Worm (Caenorhabditis elegans) whole organism, L3 larva: ENCODE measurements around the gene srg-5.
A peak's percentile ranks its signal among the peaks of the same experiment; 100 is the strongest.

Source experiments
- R02D3.7 ChIP-seq: fragments of 150-350 bp; optimal IDR thresholded peaks from 2 replicates; lab custom pipeline; 2014; ENCODE audit warnings: missing biosample characterization, missing genetic modification characterization
- ZK546.5 ChIP-seq: sonication (generic microtip); optimal IDR thresholded peaks from 2 replicates; lab custom pipeline; 2017; ENCODE audit warnings: missing biosample characterization, missing genetic modification characterization
- aly-2 ChIP-seq: fragments of 150-350 bp; optimal IDR thresholded peaks from 2 replicates; lab custom pipeline; 2014; ENCODE audit warnings: missing biosample characterization, missing genetic modification characterization
- ama-1 ChIP-seq: fragments of 150-350 bp; optimal IDR thresholded peaks from 2 replicates; lab custom pipeline; 2018
- ceh-16 ChIP-seq: sonication (generic microtip); optimal IDR thresholded peaks from 2 replicates; lab custom pipeline; 2017; ENCODE audit warnings: missing biosample characterization, missing genetic modification characterization
- ceh-28 ChIP-seq: fragments of 150-350 bp; optimal IDR thresholded peaks from 2 replicates; lab custom pipeline; 2014; ENCODE audit warnings: missing biosample characterization, missing genetic modification reagents, missing genetic modification characterization
- ceh-82 ChIP-seq: fragments of 150-350 bp; optimal IDR thresholded peaks from 2 replicates; lab custom pipeline; 2014; ENCODE audit warnings: missing biosample characterization, missing genetic modification characterization
- ceh-9 ChIP-seq: sonication (generic microtip); optimal IDR thresholded peaks from 2 replicates; lab custom pipeline; 2018; ENCODE audit warnings: missing biosample characterization, missing genetic modification characterization
- daf-12 ChIP-seq: fragments of 150-350 bp; optimal IDR thresholded peaks from 2 replicates; lab custom pipeline; 2014; ENCODE audit warnings: missing biosample characterization, missing genetic modification reagents, missing genetic modification characterization
- egl-27 ChIP-seq: sonication (generic microtip); optimal IDR thresholded peaks from 4 replicates; lab custom pipeline; 2017; ENCODE audit warnings: missing biosample characterization, missing genetic modification reagents, missing genetic modification characterization
- egl-5 ChIP-seq: fragments of 150-350 bp; optimal IDR thresholded peaks from 2 replicates; lab custom pipeline; 2017; ENCODE audit warnings: missing biosample characterization, missing genetic modification reagents, missing genetic modification characterization, inconsistent platforms
- elt-1 ChIP-seq: fragments of 150-350 bp; optimal IDR thresholded peaks from 2 replicates; lab custom pipeline; 2014; ENCODE audit warnings: missing biosample characterization, missing genetic modification characterization
- elt-2 ChIP-seq: sonication (generic microtip); optimal IDR thresholded peaks from 2 replicates; lab custom pipeline; 2016; ENCODE audit warnings: missing genetic modification reagents, mild to moderate bottlenecking, missing genetic modification characterization, missing compliant biosample characterization
- elt-3 ChIP-seq, 3 experiments: fragments of 150-350 bp in 1 of 3; sonication (generic microtip) in 2 of 3; optimal IDR thresholded peaks; 2 replicates in 2 of 3; 4 replicates in 1 of 3; lab custom pipeline; 2014 to 2017; ENCODE audit warnings: missing biosample characterization in 3 of 3, missing genetic modification characterization in 3 of 3
- eor-1 ChIP-seq, 2 experiments: fragments of 150-350 bp; optimal IDR thresholded peaks; 2 replicates each; lab custom pipeline; 2014 to 2018; ENCODE audit warnings: missing biosample characterization in 2 of 2, missing genetic modification characterization in 2 of 2
- fkh-10 ChIP-seq: sonication (generic microtip); optimal IDR thresholded peaks from 2 replicates; lab custom pipeline; 2017; ENCODE audit warnings: missing biosample characterization, missing genetic modification reagents, missing genetic modification characterization
- fkh-2 ChIP-seq: fragments of 150-350 bp; optimal IDR thresholded peaks from 2 replicates; lab custom pipeline; 2014; ENCODE audit warnings: missing biosample characterization, missing genetic modification reagents, missing genetic modification characterization
- fos-1 ChIP-seq: fragments of 150-350 bp; optimal IDR thresholded peaks from 2 replicates; lab custom pipeline; 2014; ENCODE audit warnings: missing biosample characterization, missing genetic modification characterization
- hmg-11 ChIP-seq: sonication (generic microtip); optimal IDR thresholded peaks from 2 replicates; lab custom pipeline; 2016; ENCODE audit warnings: missing genetic modification characterization, missing compliant biosample characterization
- jun-1 ChIP-seq: fragments of 150-350 bp; optimal IDR thresholded peaks from 2 replicates; lab custom pipeline; 2014; ENCODE audit warnings: missing biosample characterization, missing genetic modification reagents, missing genetic modification characterization
- lin-15B ChIP-seq: fragments of 150-350 bp; optimal IDR thresholded peaks from 2 replicates; lab custom pipeline; 2014; ENCODE audit warnings: missing biosample characterization, missing genetic modification characterization
- lin-39 ChIP-seq: fragments of 150-350 bp; optimal IDR thresholded peaks from 2 replicates; lab custom pipeline; 2018; ENCODE audit warnings: missing biosample characterization, missing genetic modification reagents, missing genetic modification characterization
- lsy-12 ChIP-seq: sonication (generic microtip); optimal IDR thresholded peaks from 2 replicates; lab custom pipeline; 2016; ENCODE audit warnings: mild to moderate bottlenecking, missing genetic modification characterization, missing compliant biosample characterization
- mdl-1 ChIP-seq: fragments of 150-350 bp; optimal IDR thresholded peaks from 2 replicates; lab custom pipeline; 2014; ENCODE audit warnings: missing biosample characterization, missing genetic modification characterization
- mml-1 ChIP-seq: fragments of 150-350 bp; sonication (generic microtip); optimal IDR thresholded peaks from 3 replicates; lab custom pipeline; 2014; ENCODE audit warnings: missing biosample characterization, missing genetic modification characterization
- nfya-1 ChIP-seq: sonication (generic microtip); optimal IDR thresholded peaks from 2 replicates; lab custom pipeline; 2017; ENCODE audit warnings: missing genetic modification characterization, mild to moderate bottlenecking, missing compliant biosample characterization, antibody characterized with exemption, moderate library complexity; ENCODE audit not compliant: insufficient read depth
- nhr-11 ChIP-seq: fragments of 150-350 bp; optimal IDR thresholded peaks from 2 replicates; lab custom pipeline; 2014; ENCODE audit warnings: missing biosample characterization, missing genetic modification characterization
- nhr-12 ChIP-seq: fragments of 150-350 bp; optimal IDR thresholded peaks from 2 replicates; lab custom pipeline; 2014; ENCODE audit warnings: missing biosample characterization, missing genetic modification characterization
- nhr-23 ChIP-seq: fragments of 150-350 bp; optimal IDR thresholded peaks from 2 replicates; lab custom pipeline; 2014; ENCODE audit warnings: missing biosample characterization, missing genetic modification reagents, missing genetic modification characterization
- nhr-237 ChIP-seq: fragments of 150-350 bp; optimal IDR thresholded peaks from 2 replicates; lab custom pipeline; 2014; ENCODE audit warnings: missing biosample characterization, missing genetic modification characterization
- nhr-25 ChIP-seq: sonication (generic microtip); optimal IDR thresholded peaks from 2 replicates; lab custom pipeline; 2017; ENCODE audit warnings: missing biosample characterization, missing genetic modification characterization
- nhr-28 ChIP-seq: fragments of 150-350 bp; optimal IDR thresholded peaks from 2 replicates; lab custom pipeline; 2014; ENCODE audit warnings: missing biosample characterization, missing genetic modification characterization
- nhr-43 ChIP-seq: sonication (generic microtip); optimal IDR thresholded peaks from 2 replicates; lab custom pipeline; 2016; ENCODE audit warnings: mild to moderate bottlenecking, missing genetic modification characterization, missing compliant biosample characterization; ENCODE audit not compliant: poor library complexity, severe bottlenecking
- nhr-67 ChIP-seq: fragments of 150-350 bp; optimal IDR thresholded peaks from 2 replicates; lab custom pipeline; 2014; ENCODE audit warnings: missing biosample characterization, missing genetic modification characterization
- nhr-76 ChIP-seq: fragments of 150-350 bp; sonication (generic microtip); optimal IDR thresholded peaks from 5 replicates; lab custom pipeline; 2014; ENCODE audit warnings: missing biosample characterization, missing genetic modification characterization
- nhr-77 ChIP-seq: fragments of 150-350 bp; optimal IDR thresholded peaks from 2 replicates; lab custom pipeline; 2014; ENCODE audit warnings: missing biosample characterization, missing genetic modification characterization
- pha-4 ChIP-seq: fragments of 150-350 bp; optimal IDR thresholded peaks from 2 replicates; lab custom pipeline; 2014; ENCODE audit warnings: missing biosample characterization, missing genetic modification reagents, missing genetic modification characterization
- pqm-1 ChIP-seq: fragments of 150-350 bp; optimal IDR thresholded peaks from 2 replicates; lab custom pipeline; 2017; ENCODE audit warnings: missing biosample characterization, missing genetic modification characterization, inconsistent platforms
- sea-2 ChIP-seq: fragments of 150-350 bp; sonication (generic microtip); optimal IDR thresholded peaks from 4 replicates; lab custom pipeline; 2014; ENCODE audit warnings: missing biosample characterization, missing genetic modification reagents, missing genetic modification characterization
- skn-1 ChIP-seq: fragments of 150-350 bp; optimal IDR thresholded peaks from 2 replicates; lab custom pipeline; 2014; ENCODE audit warnings: missing biosample characterization, missing genetic modification characterization
- snpc-4 ChIP-seq: fragments of 150-350 bp; optimal IDR thresholded peaks from 2 replicates; lab custom pipeline; 2014; ENCODE audit warnings: missing biosample characterization, missing genetic modification characterization
- tbx-2 ChIP-seq: sonication (generic microtip); optimal IDR thresholded peaks from 2 replicates; lab custom pipeline; 2016; ENCODE audit warnings: mild to moderate bottlenecking, missing genetic modification characterization, missing compliant biosample characterization
- unc-39 ChIP-seq: sonication (generic microtip); optimal IDR thresholded peaks from 4 replicates; lab custom pipeline; 2017; ENCODE audit warnings: missing biosample characterization, missing genetic modification characterization
- unc-62 ChIP-seq: fragments of 150-350 bp; sonication (generic microtip); optimal IDR thresholded peaks from 4 replicates; lab custom pipeline; 2014; ENCODE audit warnings: missing biosample characterization, missing genetic modification reagents, missing genetic modification characterization
- zag-1 ChIP-seq: fragments of 150-350 bp; optimal IDR thresholded peaks from 2 replicates; lab custom pipeline; 2014; ENCODE audit warnings: missing biosample characterization, missing genetic modification characterization
- ztf-11 ChIP-seq: fragments of 150-350 bp; optimal IDR thresholded peaks from 2 replicates; lab custom pipeline; 2014; ENCODE audit warnings: missing biosample characterization, missing genetic modification characterization
- ztf-4 ChIP-seq: fragments of 150-350 bp; optimal IDR thresholded peaks from 2 replicates; lab custom pipeline; 2014; ENCODE audit warnings: missing biosample characterization, missing genetic modification characterization

Gene srg-5

DNA sequence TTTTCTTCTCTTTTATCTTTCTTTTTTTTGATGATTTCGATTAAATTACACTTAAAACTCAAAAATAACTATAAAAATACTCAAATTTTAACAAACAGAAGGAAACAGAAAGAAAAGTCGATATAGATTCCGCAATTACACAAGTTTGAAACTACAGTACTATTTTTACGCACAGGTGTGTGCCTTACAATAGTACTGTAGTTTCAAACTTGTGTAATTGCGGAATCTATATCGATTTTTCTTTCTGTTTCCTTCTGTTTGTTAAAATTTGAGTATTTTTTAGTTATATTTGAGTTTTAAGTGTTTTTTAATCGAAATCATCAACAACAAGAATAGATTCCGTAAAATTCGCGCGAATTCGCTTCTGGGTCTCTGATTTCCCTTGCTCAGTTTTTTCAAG lies 18.7 kb upstream of the srg-5 start:
- TF ChIP-seq ceh-82 = no peak
- no peak for TF ChIP-seq fkh-2 (tag; lab: Kevin White, UChicago)
- no peak for TF ChIP-seq R02D3.7 (tag; lab: Kevin White, UChicago)
- TF ChIP-seq, all 47 proteins: peak for 0

DNA sequence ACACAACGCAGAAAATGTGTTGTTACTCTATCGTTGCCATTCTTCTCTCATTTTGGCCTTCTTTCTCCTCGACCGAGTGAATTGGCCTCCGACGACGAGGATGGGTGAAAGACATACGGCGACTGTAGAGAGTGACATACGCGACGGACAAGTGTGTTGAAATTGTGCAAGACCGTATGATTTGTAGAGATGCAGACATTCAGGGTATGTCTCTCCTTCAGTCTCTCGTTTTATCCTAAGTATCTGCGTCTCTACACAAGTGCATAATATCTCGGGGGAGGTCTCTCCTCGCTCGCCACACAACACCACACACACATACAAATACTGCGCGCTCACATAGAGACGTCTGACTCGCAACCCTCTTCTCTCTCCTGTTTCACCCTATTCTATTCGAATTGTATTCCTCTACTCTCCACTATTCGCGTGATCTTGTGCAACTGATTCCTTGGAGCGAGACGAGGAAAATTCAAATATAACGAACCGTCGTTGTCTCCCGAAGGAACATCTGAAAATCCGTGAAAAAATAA lies 15.8 kb upstream of the srg-5 start, which contains the start of gene hmg-1.2:
Gene hmg-1.2, plus strand, starts transcription at position 311 of the 527 bp plus-strand sequence.
- peak; percentile 34 for TF ChIP-seq tbx-2 (tag; lab: Kevin White, UChicago)
- TF ChIP-seq elt-2 = peak; percentile 66
- no peak for TF ChIP-seq ZK546.5
- TF ChIP-seq nhr-28 (tag; lab: Kevin White, UChicago) = no peak
- no peak for TF ChIP-seq ceh-16 (tag; lab: Kevin White, UChicago)
- peak; percentile 48 for TF ChIP-seq nhr-43 (tag; lab: Kevin White, UChicago)
- TF ChIP-seq egl-27 (tag; lab: Kevin White, UChicago) = peak; percentile 33
- no peak for TF ChIP-seq ama-1 (lab: Kevin White, UChicago)
- peak; percentile 65 for TF ChIP-seq snpc-4 (tag; lab: Kevin White, UChicago)
- no peak for TF ChIP-seq fkh-2 (tag; lab: Kevin White, UChicago)
- TF ChIP-seq skn-1 (tag; lab: Kevin White, UChicago) = no peak
- peak; percentile 52 for TF ChIP-seq pqm-1 (tag; lab: Kevin White, UChicago)
- TF ChIP-seq nhr-25 (tag; lab: Kevin White, UChicago) = peak; percentile 87
- TF ChIP-seq nhr-12 (tag; lab: Kevin White, UChicago) = no peak
- peak; percentile 88 for TF ChIP-seq jun-1
- TF ChIP-seq daf-12 (tag; lab: Kevin White, UChicago) = no peak
- peak; percentile 71 for TF ChIP-seq egl-5 (tag; lab: Kevin White, UChicago)
- no peak for TF ChIP-seq nhr-237 (tag; lab: Kevin White, UChicago)
- no peak for TF ChIP-seq mml-1 (tag; lab: Kevin White, UChicago)
- TF ChIP-seq mdl-1 = no peak
- peak; percentile 88 for TF ChIP-seq nhr-23
- peak; percentile 89 for TF ChIP-seq nfya-1
- peak; percentile 44 for TF ChIP-seq pha-4 (tag; lab: Kevin White, UChicago)
- no peak for TF ChIP-seq ztf-4 (tag; lab: Kevin White, UChicago)
- TF ChIP-seq elt-1 (tag; lab: Kevin White, UChicago) = peak; percentile 49
- no peak for TF ChIP-seq unc-39 (tag; lab: Kevin White, UChicago)
- TF ChIP-seq fos-1 (tag; lab: Kevin White, UChicago) = no peak
- peak; percentile 70 for TF ChIP-seq lin-39
- peak; percentile 76 for TF ChIP-seq ceh-28 (tag; lab: Kevin White, UChicago)
- peak in 1 of 3 experiments; percentile 44 for TF ChIP-seq elt-3 (tag; optimal IDR thresholded peaks at IDR 0.05; lab: Kevin White, UChicago)
- no peak for TF ChIP-seq aly-2 (tag; lab: Kevin White, UChicago)
- TF ChIP-seq R02D3.7 (tag; lab: Kevin White, UChicago) = peak; percentile 67
- peak; percentile 47 for TF ChIP-seq zag-1
- no peak for TF ChIP-seq nhr-76 (tag; lab: Kevin White, UChicago)
- no peak for TF ChIP-seq ceh-9 (tag; lab: Kevin White, UChicago)
- TF ChIP-seq lin-15B (tag; lab: Kevin White, UChicago) = peak; percentile 48
- peak; percentile 24 for TF ChIP-seq nhr-11 (tag; lab: Kevin White, UChicago)
- TF ChIP-seq unc-62 (GFP tag; lab: Kevin White, UChicago) = peak; percentile 85
- no peak for TF ChIP-seq ztf-11 (tag; lab: Kevin White, UChicago)
- peak; percentile 88 for TF ChIP-seq lsy-12 (tag; lab: Kevin White, UChicago)
- TF ChIP-seq nhr-77 (tag; lab: Kevin White, UChicago) = peak; percentile 2
- no peak for TF ChIP-seq ceh-82
- TF ChIP-seq eor-1 (tag; optimal IDR thresholded peaks at IDR 0.05; lab: Kevin White, UChicago) = no peak
- TF ChIP-seq hmg-11 = peak; percentile 98
- no peak for TF ChIP-seq nhr-67 (tag; lab: Kevin White, UChicago)
- TF ChIP-seq fkh-10 (GFP tag; lab: Kevin White, UChicago) = no peak
- no peak for TF ChIP-seq sea-2 (GFP tag; lab: Kevin White, UChicago)
